Fruit fly (Drosophila melanogaster) whole organism, prepupa: Measurements from ENCODE around the gene CG10137.

ENCODE experiments used
- CG3032 ChIP-seq: fragments of 200-800 bp; optimal IDR thresholded peaks from 2 replicates; lab custom pipeline; 2019; ENCODE audit warnings: missing biosample characterization, mild to moderate bottlenecking, missing genetic modification characterization, moderate library complexity
- CG3919 ChIP-seq: fragments of 200-800 bp; sonication (Bioruptor generic); optimal IDR thresholded peaks from 3 replicates; lab custom pipeline; 2016; ENCODE audit warnings: missing biosample characterization, missing genetic modification characterization
- CG6276 ChIP-seq: fragments of 200-800 bp; sonication (Bioruptor generic); optimal IDR thresholded peaks from 2 replicates; lab custom pipeline; 2017; ENCODE audit warnings: missing biosample characterization, mild to moderate bottlenecking, missing genetic modification characterization
- CG6854 ChIP-seq: fragments of 200-800 bp; sonication (Bioruptor generic); optimal IDR thresholded peaks from 2 replicates; lab custom pipeline; 2017; ENCODE audit warnings: missing biosample characterization, mild to moderate bottlenecking, missing genetic modification characterization
- CG8119 ChIP-seq: fragments of 200-800 bp; sonication (Bioruptor generic); IDR thresholded peaks from 3 replicates; pipeline ENCODE4 v1.3.6; 2022; ENCODE audit warnings: missing biosample characterization, missing genetic modification characterization
- Ets21C ChIP-seq: fragments of 200-800 bp; sonication (Bioruptor generic); optimal IDR thresholded peaks from 3 replicates; lab custom pipeline; 2016; ENCODE audit warnings: missing biosample characterization, missing genetic modification characterization
- Gug ChIP-seq: fragments of 200-800 bp; sonication (Bioruptor generic); IDR thresholded peaks from 2 replicates; pipeline ENCODE4 v1.3.6; 2022; ENCODE audit warnings: missing biosample characterization, missing genetic modification characterization
- Hr39 ChIP-seq: fragments of 200-800 bp; sonication (Bioruptor generic); optimal IDR thresholded peaks from 2 replicates; lab custom pipeline; 2016; ENCODE audit warnings: missing biosample characterization, missing genetic modification characterization
- OdsH ChIP-seq: fragments of 200-800 bp; sonication (Bioruptor generic); optimal IDR thresholded peaks from 3 replicates; lab custom pipeline; 2016; ENCODE audit warnings: missing biosample characterization, missing genetic modification characterization
- Smox ChIP-seq: fragments of 200-800 bp; sonication (Bioruptor generic); optimal IDR thresholded peaks from 3 replicates; lab custom pipeline; 2016; ENCODE audit warnings: missing biosample characterization, missing genetic modification characterization
- Sox15 ChIP-seq: fragments of 200-800 bp; sonication (Bioruptor generic); optimal IDR thresholded peaks from 3 replicates; lab custom pipeline; 2016; ENCODE audit warnings: missing biosample characterization, missing genetic modification characterization
- achi ChIP-seq: fragments of 200-800 bp; sonication (Bioruptor generic); optimal IDR thresholded peaks from 3 replicates; lab custom pipeline; 2016; ENCODE audit warnings: missing biosample characterization, missing genetic modification characterization
- esn ChIP-seq: fragments of 200-800 bp; sonication (Bioruptor generic); optimal IDR thresholded peaks from 2 replicates; lab custom pipeline; 2016; ENCODE audit warnings: missing biosample characterization, mild to moderate bottlenecking, missing genetic modification characterization, moderate library complexity
- pdm3 ChIP-seq: fragments of 200-800 bp; sonication (Bioruptor generic); optimal IDR thresholded peaks from 3 replicates; lab custom pipeline; 2016; ENCODE audit warnings: missing biosample characterization, missing genetic modification characterization

dm6 chr2L:19484539-19484938 lies 41.9 kb upstream of the CG10137 start, which contains the start of the genes CG10195 and CG13084:
- no peak for TF ChIP-seq Ets21C
- TF ChIP-seq Sox15 (GFP tag; lab: Kevin White, UChicago) = no peak
- TF ChIP-seq CG6276 (GFP tag; lab: Kevin White, UChicago) = no peak
- no peak for TF ChIP-seq Smox
- TF ChIP-seq CG8119 (GFP tag; lab: Robert Waterston, UW) = no peak
- TF ChIP-seq CG3919 (GFP tag; lab: Kevin White, UChicago) = no peak
- no peak for TF ChIP-seq CG3032
- no peak for TF ChIP-seq pdm3
- no peak for TF ChIP-seq esn (GFP tag; lab: Kevin White, UChicago)
- no peak for TF ChIP-seq CG6854 (GFP tag; lab: Kevin White, UChicago)
- no peak for TF ChIP-seq OdsH (GFP tag; lab: Kevin White, UChicago)
- no peak for TF ChIP-seq Hr39 (GFP tag; lab: Kevin White, UChicago)
- TF ChIP-seq achi (GFP tag; lab: Kevin White, UChicago) = no peak
- TF ChIP-seq Gug (GFP tag; lab: Robert Waterston, UW) = no peak
